Worm (Caenorhabditis elegans): ENCODE measurements around the gene K09E9.7.

- TF ChIP-seq pat-9 (tag; optimal IDR thresholded peaks at IDR 0.05) (no peak), K02D7.2 (tag; optimal IDR thresholded peaks at IDR 0.05) (no peak), nfya-1 (tag; optimal IDR thresholded peaks at IDR 0.05) (no peak), nhr-11 (tag; optimal IDR thresholded peaks at IDR 0.05) (no peak), pax-1 (tag; optimal IDR thresholded peaks at IDR 0.05) (no peak), ceh-34 (tag; optimal IDR thresholded peaks at IDR 0.05) (no peak), ceh-2 (tag; optimal IDR thresholded peaks at IDR 0.05) (no peak), fax-1 (tag; optimal IDR thresholded peaks at IDR 0.05) (no peak), T23F11.4 (GFP tag; optimal IDR thresholded peaks at IDR 0.05) (no peak), F13H6.1 (tag; optimal IDR thresholded peaks at IDR 0.05) (no peak)
Measured at ce11 chrX:15633964-15634363, 6.7 kb upstream of the K09E9.7 start.

All from whole organism, late embryonic.